Worm (Caenorhabditis elegans): ENCODE results near the gene crn-4.
A peak's percentile ranks its signal among the peaks of the same experiment; 100 is the strongest.

The crn-4 gene

ce11 chrX:2226875-2227355 is 31.0 kb downstream of the crn-4 start (continued):
- TF ChIP-seq dpl-1 (GFP tag; optimal IDR thresholded peaks at IDR 0.05) (no peak), fos-1 (tag; optimal IDR thresholded peaks at IDR 0.05) (no peak), php-3 (GFP tag; IDR thresholded peaks at IDR 0.05) (peak; percentile 75), attf-4 (tag; optimal IDR thresholded peaks at IDR 0.05) (no peak), nhr-48 (tag; optimal IDR thresholded peaks at IDR 0.05) (peak; percentile 55), ceh-20 (GFP tag; IDR thresholded peaks at IDR 0.05) (peak; percentile 83), ceh-82 (tag; optimal IDR thresholded peaks at IDR 0.05) (no peak), daf-8 (GFP tag; IDR thresholded peaks at IDR 0.05) (no peak; the same call in 1 of the 2 replicates), ceh-62 (tag; optimal IDR thresholded peaks at IDR 0.05) (no peak), rbr-2 (tag; optimal IDR thresholded peaks at IDR 0.05) (peak; percentile 72), spr-1 (tag; optimal IDR thresholded peaks at IDR 0.05) (peak; percentile 47), ces-1 (GFP tag; optimal IDR thresholded peaks at IDR 0.05) (no peak), nhr-10 (tag; optimal IDR thresholded peaks at IDR 0.05) (no peak), arid-1 (GFP tag; conservative IDR thresholded peaks at IDR 0.05) (peak; percentile 85), nhr-102 (tag; optimal IDR thresholded peaks at IDR 0.05) (peak; percentile 58), cey-2 (tag; optimal IDR thresholded peaks at IDR 0.05; ENCODE audit: borderline replicate concordance, insufficient read depth) (no peak), F44E2.7 (GFP tag; IDR thresholded peaks at IDR 0.05) (peak; percentile 71; the same call in 1 of the 2 replicates), lir-3 (tag; optimal IDR thresholded peaks at IDR 0.05) (peak; percentile 62), nhr-28 (tag; optimal IDR thresholded peaks at IDR 0.05) (peak; percentile 24), ctbp-1 (GFP tag; IDR thresholded peaks at IDR 0.05) (peak; percentile 85), pqm-1 (tag; optimal IDR thresholded peaks at IDR 0.05) (no peak), aly-2 (tag; optimal IDR thresholded peaks at IDR 0.05) (no peak), spr-3 (GFP tag; optimal IDR thresholded peaks at IDR 0.05) (peak; percentile 72), Y105C5A.15 (GFP tag; IDR thresholded peaks at IDR 0.05) (peak; percentile 76), zip-11 (GFP tag; IDR thresholded peaks at IDR 0.05) (no peak), egl-27 (tag; optimal IDR thresholded peaks at IDR 0.05) (no peak), ZK337.2 (GFP tag; IDR thresholded peaks at IDR 0.05) (peak; percentile 85), vab-7 (GFP tag; IDR thresholded peaks at IDR 0.05) (peak; percentile 89), skn-1 (tag; optimal IDR thresholded peaks at IDR 0.05) (no peak), ceh-32 (tag; optimal IDR thresholded peaks at IDR 0.05; ENCODE audit: poor library complexity) (no peak), pha-4 (GFP tag; IDR thresholded peaks at IDR 0.05) (peak; percentile 91), pha-4 (tag; optimal IDR thresholded peaks at IDR 0.05) (no peak), mes-2 (tag; optimal IDR thresholded peaks at IDR 0.05; ENCODE audit: poor library complexity, severe bottlenecking) (peak; percentile 90), nhr-11 (tag; optimal IDR thresholded peaks at IDR 0.05) (no peak), nhr-111 (GFP tag; optimal IDR thresholded peaks at IDR 0.05) (peak; percentile 92), Y5F2A.4 (GFP tag; optimal IDR thresholded peaks at IDR 0.05) (peak; percentile 58), unc-39 (tag; optimal IDR thresholded peaks at IDR 0.05) (no peak), tag-97 (GFP tag; IDR thresholded peaks at IDR 0.05) (no peak), egl-43 (GFP tag; IDR thresholded peaks at IDR 0.05) (peak; percentile 94), unc-62 (GFP tag; optimal IDR thresholded peaks at IDR 0.05 in 1 of 2) (peak in 1 of 2 experiments; percentile 91), unc-62 (tag; optimal IDR thresholded peaks at IDR 0.05) (no peak), saeg-2 (GFP tag; IDR thresholded peaks at IDR 0.05) (no peak), D1046.2 (GFP tag; IDR thresholded peaks at IDR 0.05) (peak; percentile 83; the same call in 1 of the 2 replicates), ZK546.5 (tag; optimal IDR thresholded peaks at IDR 0.05) (no peak), mxl-3 (GFP tag; optimal IDR thresholded peaks at IDR 0.05) (peak; percentile 71), aha-1 (tag) (peak; percentile 95), nhr-6 (tag; optimal IDR thresholded peaks at IDR 0.05) (peak; percentile 20), dmd-9 (GFP tag; IDR thresholded peaks at IDR 0.05) (peak; percentile 84), jun-1 (tag; optimal IDR thresholded peaks at IDR 0.05) (peak; percentile 81), lin-38 (GFP tag; IDR thresholded peaks at IDR 0.05) (no peak), zip-2 (tag; optimal IDR thresholded peaks at IDR 0.05) (peak; percentile 43), nhr-76 (tag; optimal IDR thresholded peaks at IDR 0.05) (no peak), madf-9 (GFP tag; conservative IDR thresholded peaks at IDR 0.05) (peak; percentile 83)
